Fruit fly (Drosophila melanogaster) Kc167 (cell line): ENCODE data around the gene Hel25E.

Source experiments
- Myc ChIP-seq: fragments of >200 bp; optimal IDR thresholded peaks from 2 replicates; lab custom pipeline; 2017; ENCODE audit warnings: missing external identifiers
- Sin3A ChIP-seq: fragments of >200 bp; optimal IDR thresholded peaks from 2 replicates; lab custom pipeline; 2018; ENCODE audit warnings: missing external identifiers
- h ChIP-seq: fragments of >200 bp; optimal IDR thresholded peaks from 3 replicates; lab custom pipeline; 2018; ENCODE audit warnings: missing external identifiers
- insv ChIP-seq: fragments of >200 bp; optimal IDR thresholded peaks from 3 replicates; lab custom pipeline; 2018; ENCODE audit warnings: missing external identifiers
- psq ChIP-seq: fragments of >200 bp; optimal IDR thresholded peaks from 2 replicates; lab custom pipeline; 2017; ENCODE audit warnings: missing external identifiers
- ttk ChIP-seq: sonication (Bioruptor generic); optimal IDR thresholded peaks from 2 replicates; lab custom pipeline; 2017; ENCODE audit warnings: missing external identifiers

DNA sequence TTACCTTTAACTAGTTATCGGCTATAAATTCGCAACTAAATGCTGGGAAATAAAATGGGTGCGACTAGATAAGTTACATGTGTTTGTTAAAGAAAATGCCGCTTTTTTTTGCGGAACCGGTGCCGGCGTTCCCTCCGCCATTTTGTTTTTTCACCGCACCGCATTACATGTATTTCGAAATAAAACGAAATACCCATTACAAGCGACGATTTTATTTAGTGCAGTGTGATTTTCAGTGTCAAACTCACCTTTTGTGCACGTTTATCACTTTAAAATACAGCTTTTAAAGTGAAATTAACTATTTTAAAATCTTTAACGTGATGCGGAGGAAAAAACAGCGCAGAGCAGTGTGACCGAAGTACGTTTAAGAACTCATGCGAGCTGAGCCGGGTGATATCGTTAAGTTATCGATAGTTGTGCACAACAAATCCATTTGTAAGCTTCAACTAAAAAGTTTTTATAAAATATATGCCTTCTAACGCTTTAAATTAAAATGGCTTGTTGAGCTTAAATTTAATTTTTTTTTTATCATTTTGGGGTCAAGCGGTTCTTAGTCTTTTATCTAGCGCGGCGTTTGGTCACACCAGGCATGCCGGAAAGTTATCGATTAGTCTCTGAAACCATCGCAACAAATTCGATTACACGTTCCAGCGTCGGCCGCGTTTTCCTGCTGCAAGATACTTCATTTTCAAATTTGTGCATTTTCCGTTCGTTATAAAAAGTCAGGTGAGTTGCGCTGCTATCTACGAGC lies at the start of gene Hel25E, which contains the start of gene Lam:
- TF ChIP-seq Myc (no peak), h (lab: Kevin White, UChicago) (no peak), ttk (lab: Kevin White, UChicago) (no peak), psq (lab: Kevin White, UChicago) (no peak), insv (lab: Kevin White, UChicago) (no peak), Sin3A (lab: Kevin White, UChicago) (no peak)
